2 fruit fly cellular contexts compared by ENCODE assay signal in the genomic region with DNA sequence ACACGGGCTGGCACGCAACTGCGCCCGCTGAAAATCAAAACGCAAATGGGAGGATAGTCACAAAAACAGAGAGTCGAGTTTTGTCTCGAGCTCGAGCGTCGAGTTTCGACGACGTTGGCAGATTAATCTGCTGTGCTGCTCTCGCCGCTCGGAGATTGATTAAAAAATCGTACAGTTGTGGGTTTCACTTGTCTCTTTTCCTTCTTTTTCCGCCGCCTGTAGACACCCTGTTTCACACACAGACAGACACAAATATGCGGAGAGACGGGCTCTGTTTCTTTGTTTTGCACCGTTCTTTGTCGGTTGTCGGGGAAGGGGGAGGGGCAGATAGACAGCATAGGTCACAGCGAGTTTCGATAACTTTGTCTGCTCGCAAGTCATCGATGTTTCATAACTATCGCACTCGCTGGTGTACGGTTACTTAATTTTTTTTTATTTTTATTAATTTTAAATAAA.
A peak's percentile ranks its signal among the peaks of the same experiment; 100 is the strongest.
TF ChIP-seq lines count a peak whose summit lies in the region.

A gene (minus strand): TSS at position 51 of the 456 bp plus-strand sequence.

TF ChIP-seq in whole organism, embryonic, 481 proteins besides CTCF, POLR2A, EP300 and RAD21 (continued from another document and continues in another):
- peak; percentile 79 for TF ChIP-seq Scr (GFP tag; IDR thresholded peaks at IDR 0.05; lab: Robert Waterston, UW; ENCODE audit: partially characterized antibody)
- 0 out of 3 replicates have a peak, but pooled peaks have one; percentile 25 for TF ChIP-seq zfh1 (GFP tag; IDR thresholded peaks at IDR 0.05; lab: Robert Waterston, UW)
- TF ChIP-seq CG13624 (GFP tag; optimal IDR thresholded peaks at IDR 0.05; lab: Kevin White, UChicago), result peak; percentile 0
- peak; percentile 72 for TF ChIP-seq HLH4C (GFP tag; IDR thresholded peaks at IDR 0.05; lab: Robert Waterston, UW; ENCODE audit: partially characterized antibody)
- TF ChIP-seq az2 (GFP tag; optimal IDR thresholded peaks at IDR 0.05; lab: Kevin White, UChicago), result peak; percentile 3
- TF ChIP-seq gsb-n (tag; optimal IDR thresholded peaks at IDR 0.05; lab: Kevin White, UChicago), result no peak
- TF ChIP-seq Fer1 (GFP tag; optimal IDR thresholded peaks at IDR 0.05; lab: Kevin White, UChicago), result peak; percentile 58
- peak; percentile 24 for TF ChIP-seq CG12659 (GFP tag; optimal IDR thresholded peaks at IDR 0.05; lab: Kevin White, UChicago)
- peak; percentile 22; the same call in 1 of the 2 replicates for TF ChIP-seq CG14014 (GFP tag; IDR thresholded peaks at IDR 0.05; lab: Robert Waterston, UW)
- TF ChIP-seq CG2712 (tag; optimal IDR thresholded peaks at IDR 0.05; lab: Kevin White, UChicago), result peak; percentile 26
- TF ChIP-seq D19B (GFP tag; optimal IDR thresholded peaks at IDR 0.05; lab: Kevin White, UChicago), result no peak
- 0 out of 3 replicates have a peak, but pooled peaks have one; percentile 34 for TF ChIP-seq otp (GFP tag; IDR thresholded peaks at IDR 0.05; lab: Robert Waterston, UW)
- peak; percentile 56; the same call in 2 of the 3 replicates for TF ChIP-seq CG7963 (GFP tag; IDR thresholded peaks at IDR 0.05; lab: Robert Waterston, UW; ENCODE audit: partially characterized antibody)
- peak; percentile 92 for TF ChIP-seq CG10366 (GFP tag; IDR thresholded peaks at IDR 0.05; lab: Robert Waterston, UW)
- peak; percentile 62; the same call in 1 of the 2 replicates for TF ChIP-seq CG42726 (GFP tag; IDR thresholded peaks at IDR 0.05; lab: Robert Waterston, UW; ENCODE audit: partially characterized antibody)
- peak; percentile 65 for TF ChIP-seq Rfx (GFP tag; IDR thresholded peaks at IDR 0.05; lab: Robert Waterston, UW)
- 0 out of 2 replicates have a peak, but pooled peaks have one; percentile 25 for TF ChIP-seq Ptx1 (GFP tag; IDR thresholded peaks at IDR 0.05; lab: Robert Waterston, UW)
- no peak for TF ChIP-seq CG11695 (GFP tag; IDR thresholded peaks at IDR 0.05; lab: Robert Waterston, UW)
- TF ChIP-seq crol (GFP tag; IDR thresholded peaks at IDR 0.05; lab: Robert Waterston, UW), result peak; percentile 95
- no peak for TF ChIP-seq dm (GFP tag; optimal IDR thresholded peaks at IDR 0.05; lab: Kevin White, UChicago)
- peak; percentile 2 for TF ChIP-seq CG14710 (tag; optimal IDR thresholded peaks at IDR 0.05; lab: Kevin White, UChicago)
- TF ChIP-seq crp (GFP tag; optimal IDR thresholded peaks at IDR 0.05; lab: Kevin White, UChicago), result peak in 1 of 2 experiments; percentile 7
- 0 out of 2 replicates have a peak, but pooled peaks have one; percentile 25 for TF ChIP-seq ara (GFP tag; IDR thresholded peaks at IDR 0.05; lab: Robert Waterston, UW)
- TF ChIP-seq hb (GFP tag; IDR thresholded peaks at IDR 0.05; lab: Robert Waterston, UW; ENCODE audit: partially characterized antibody), result peak; percentile 64; the same call in 2 of the 3 replicates
- peak; percentile 32; the same call in 1 of the 2 replicates for TF ChIP-seq gsb (GFP tag; IDR thresholded peaks at IDR 0.05; lab: Robert Waterston, UW)
- peak; percentile 48 for TF ChIP-seq CG15696 (tag; optimal IDR thresholded peaks at IDR 0.05; lab: Kevin White, UChicago)
- no peak for TF ChIP-seq Atf3 (GFP tag; optimal IDR thresholded peaks at IDR 0.05; lab: Kevin White, UChicago)
- TF ChIP-seq gcm (GFP tag; optimal IDR thresholded peaks at IDR 0.05; lab: Kevin White, UChicago), result peak; percentile 46
- TF ChIP-seq Dll (GFP tag; IDR thresholded peaks at IDR 0.05; lab: Robert Waterston, UW; ENCODE audit: partially characterized antibody), result peak; percentile 87
- TF ChIP-seq ato (GFP tag; IDR thresholded peaks at IDR 0.05; lab: Robert Waterston, UW; ENCODE audit: partially characterized antibody), result peak; percentile 72
- no peak for TF ChIP-seq CG16863 (GFP tag; optimal IDR thresholded peaks at IDR 0.05; lab: Kevin White, UChicago)
- TF ChIP-seq pfk (GFP tag; optimal IDR thresholded peaks at IDR 0.05; lab: Kevin White, UChicago), result peak; percentile 56
- TF ChIP-seq nerfin-2 (GFP tag; IDR thresholded peaks at IDR 0.05; lab: Robert Waterston, UW; ENCODE audit: partially characterized antibody), result peak; percentile 59
- no peak for TF ChIP-seq oc (tag; optimal IDR thresholded peaks at IDR 0.05; lab: Kevin White, UChicago)
- peak; percentile 51 for TF ChIP-seq CG7987 (GFP tag; optimal IDR thresholded peaks at IDR 0.05; lab: Kevin White, UChicago)
- peak; percentile 67 for TF ChIP-seq CG12155 (GFP tag; optimal IDR thresholded peaks at IDR 0.05; lab: Kevin White, UChicago)
- peak; percentile 69 for TF ChIP-seq CG16813 (GFP tag; IDR thresholded peaks at IDR 0.05; lab: Robert Waterston, UW; ENCODE audit: partially characterized antibody)
- peak; percentile 72; the same call in 1 of the 3 replicates for TF ChIP-seq CG2199 (GFP tag; IDR thresholded peaks at IDR 0.05; lab: Robert Waterston, UW)
- TF ChIP-seq pzg (GFP tag; optimal IDR thresholded peaks at IDR 0.05; lab: Kevin White, UChicago), result peak; percentile 32
- peak; percentile 66 for TF ChIP-seq CG10543 (GFP tag; optimal IDR thresholded peaks at IDR 0.05; lab: Kevin White, UChicago)
- no peak for TF ChIP-seq Hr51 (GFP tag; optimal IDR thresholded peaks at IDR 0.05; lab: Kevin White, UChicago)
- TF ChIP-seq danr (GFP tag; IDR thresholded peaks at IDR 0.05; lab: Robert Waterston, UW), result no peak
- no peak for TF ChIP-seq klu (GFP tag; IDR thresholded peaks at IDR 0.05; lab: Robert Waterston, UW)
- peak; percentile 56 for TF ChIP-seq sob (GFP tag; IDR thresholded peaks at IDR 0.05; lab: Robert Waterston, UW)
- peak; percentile 79 for TF ChIP-seq pros (GFP tag; optimal IDR thresholded peaks at IDR 0.05; lab: Kevin White, UChicago)
- peak; percentile 17; the same call in 1 of the 2 replicates for TF ChIP-seq CG7372 (GFP tag; IDR thresholded peaks at IDR 0.05; lab: Robert Waterston, UW)
- TF ChIP-seq CG30403 (GFP tag; optimal IDR thresholded peaks at IDR 0.05; lab: Kevin White, UChicago), result no peak
- peak; percentile 41 for TF ChIP-seq CG8924 (tag; optimal IDR thresholded peaks at IDR 0.05; lab: Kevin White, UChicago)
- TF ChIP-seq CG13287 (GFP tag; IDR thresholded peaks at IDR 0.05; lab: Robert Waterston, UW; ENCODE audit: partially characterized antibody), result peak; percentile 86
- TF ChIP-seq CG17829 (tag; optimal IDR thresholded peaks at IDR 0.05; lab: Kevin White, UChicago), result peak; percentile 42
- no peak for TF ChIP-seq CG13123 (GFP tag; optimal IDR thresholded peaks at IDR 0.05; lab: Kevin White, UChicago)
- peak; percentile 3 for TF ChIP-seq B-H2 (GFP tag; optimal IDR thresholded peaks at IDR 0.05; lab: Kevin White, UChicago)
- TF ChIP-seq CG2116 (GFP tag; optimal IDR thresholded peaks at IDR 0.05; lab: Kevin White, UChicago), result peak; percentile 42
- TF ChIP-seq CG9932 (GFP tag; IDR thresholded peaks at IDR 0.05; lab: Robert Waterston, UW), result peak; percentile 58
- peak; percentile 75 for TF ChIP-seq amos (GFP tag; IDR thresholded peaks at IDR 0.05; lab: Robert Waterston, UW; ENCODE audit: partially characterized antibody)
- peak; percentile 53; the same call in 1 of the 3 replicates for TF ChIP-seq Optix (GFP tag; IDR thresholded peaks at IDR 0.05; lab: Robert Waterston, UW)
- TF ChIP-seq CG31441 (GFP tag; IDR thresholded peaks at IDR 0.05; lab: Robert Waterston, UW), result no peak

TF ChIP-seq in whole organism, prepupa, 60 proteins besides CTCF, POLR2A, EP300 and RAD21 (continued from another document):
- no peak for TF ChIP-seq Eip93F (GFP tag; optimal IDR thresholded peaks at IDR 0.05; lab: Kevin White, UChicago)
- TF ChIP-seq lz (GFP tag; optimal IDR thresholded peaks at IDR 0.05; lab: Kevin White, UChicago), result peak; percentile 17
- no peak for TF ChIP-seq fd85E (GFP tag; optimal IDR thresholded peaks at IDR 0.05; lab: Kevin White, UChicago)
- peak; percentile 4 for TF ChIP-seq CG6792 (GFP tag; optimal IDR thresholded peaks at IDR 0.05; lab: Kevin White, UChicago)
- TF ChIP-seq Sox15 (GFP tag; optimal IDR thresholded peaks at IDR 0.05; lab: Kevin White, UChicago), result no peak
- peak; percentile 88 for TF ChIP-seq CG9139 (GFP tag; optimal IDR thresholded peaks at IDR 0.05; lab: Kevin White, UChicago)
- TF ChIP-seq Eip78C (GFP tag; lab: Kevin White, UChicago), result peak; percentile 84
- no peak for TF ChIP-seq CG10669 (GFP tag; optimal IDR thresholded peaks at IDR 0.05; lab: Kevin White, UChicago)
- TF ChIP-seq Ets96B (tag; optimal IDR thresholded peaks at IDR 0.05; lab: Kevin White, UChicago), result peak; percentile 71
